Worm (Caenorhabditis elegans) whole organism, early embryonic: Measurements from ENCODE around the gene npr-42.

Experiments used
- B0310.2 ChIP-seq: sonication (generic microtip); optimal IDR thresholded peaks from 2 replicates; lab custom pipeline; 2016; ENCODE audit warnings: mild to moderate bottlenecking, missing genetic modification characterization, missing compliant biosample characterization
- F13C5.2 ChIP-seq: sonication (generic microtip); optimal IDR thresholded peaks from 2 replicates; lab custom pipeline; 2017; ENCODE audit warnings: mild to moderate bottlenecking, missing genetic modification characterization, inconsistent platforms, missing compliant biosample characterization
- aly-1 ChIP-seq: sonication (generic microtip); optimal IDR thresholded peaks from 2 replicates; lab custom pipeline; 2016; ENCODE audit warnings: missing genetic modification characterization, missing compliant biosample characterization
- ama-1 ChIP-seq: fragments of 150-350 bp; optimal IDR thresholded peaks from 2 replicates; lab custom pipeline; 2014
- ceh-13 ChIP-seq: fragments of 200-800 bp; sonication (Bioruptor generic); optimal IDR thresholded peaks from 2 replicates; lab custom pipeline; 2018; ENCODE audit warnings: mild to moderate bottlenecking, missing genetic modification characterization, missing compliant biosample characterization
- ceh-36 ChIP-seq: sonication (generic microtip); optimal IDR thresholded peaks from 2 replicates; lab custom pipeline; 2016; ENCODE audit warnings: missing genetic modification characterization, inconsistent platforms, missing compliant biosample characterization
- ets-7 ChIP-seq: sonication (generic microtip); optimal IDR thresholded peaks from 2 replicates; lab custom pipeline; 2016; ENCODE audit warnings: missing genotype, missing genetic modification characterization, missing compliant biosample characterization
- flt-1 ChIP-seq: fragments of 200-800 bp; sonication (Bioruptor generic); IDR thresholded peaks from 2 replicates; pipeline ENCODE4 v1.3.6; 2022; ENCODE audit warnings: missing genetic modification characterization, missing compliant biosample characterization
- hmbx-1 ChIP-seq: sonication (generic microtip); optimal IDR thresholded peaks from 2 replicates; lab custom pipeline; 2016; ENCODE audit warnings: mild to moderate bottlenecking, missing genetic modification characterization, missing compliant biosample characterization
- hmg-4 ChIP-seq: fragments of 200-800 bp; sonication (Bioruptor generic); optimal IDR thresholded peaks from 2 replicates; lab custom pipeline; 2018; ENCODE audit warnings: mild to moderate bottlenecking, missing genetic modification characterization, missing compliant biosample characterization
- hnd-1 ChIP-seq: sonication (generic microtip); optimal IDR thresholded peaks from 2 replicates; lab custom pipeline; 2016; ENCODE audit warnings: missing genetic modification characterization, missing compliant biosample characterization
- pes-1 ChIP-seq: fragments of 200-800 bp; sonication (Bioruptor generic); IDR thresholded peaks from 2 replicates; pipeline ENCODE4 v1.3.6; 2022; ENCODE audit warnings: missing genetic modification reagents, missing genetic modification characterization, missing compliant biosample characterization
- scrt-1 ChIP-seq: fragments of 200-800 bp; sonication (Bioruptor generic); IDR thresholded peaks from 2 replicates; pipeline ENCODE4 v1.3.6; 2022; ENCODE audit warnings: missing genetic modification characterization, missing compliant biosample characterization
- sea-1 ChIP-seq: fragments of 200-800 bp; sonication (Bioruptor generic); conservative IDR thresholded peaks from 2 replicates; pipeline ENCODE4 v1.3.6; 2022; ENCODE audit warnings: missing genetic modification characterization, missing compliant biosample characterization
- tbx-11 ChIP-seq: fragments of 200-800 bp; sonication (Bioruptor generic); IDR thresholded peaks from 2 replicates; pipeline ENCODE4 v1.3.6; 2022; ENCODE audit warnings: missing genetic modification characterization, missing compliant biosample characterization
- tbx-37 ChIP-seq: fragments of 200-800 bp; sonication (Bioruptor generic); conservative IDR thresholded peaks from 2 replicates; pipeline ENCODE4 v1.3.6; 2022; ENCODE audit warnings: missing genetic modification reagents, missing genetic modification characterization, missing compliant biosample characterization
- tra-4 ChIP-seq: sonication (generic microtip); optimal IDR thresholded peaks from 2 replicates; lab custom pipeline; 2017; ENCODE audit warnings: missing genetic modification characterization, missing compliant biosample characterization

Gene npr-42

ce11 chrII:4275637-4276252, at the start of gene npr-42:
npr-42 (plus strand) TSS chrII:4276202.
- TF ChIP-seq ceh-36 (tag; lab: Kevin White, UChicago) (no peak), tra-4 (tag; lab: Kevin White, UChicago) (no peak), F13C5.2 (tag; lab: Kevin White, UChicago) (no peak), aly-1 (no peak), hmbx-1 (tag; lab: Kevin White, UChicago) (no peak), ets-7 (tag; lab: Kevin White, UChicago) (no peak), B0310.2 (tag; lab: Kevin White, UChicago) (no peak), hnd-1 (tag; lab: Kevin White, UChicago) (no peak), flt-1 (no peak), pes-1 (GFP tag; lab: Robert Waterston, UW) (no peak), ceh-13 (GFP tag; lab: Kevin White, UChicago) (no peak), sea-1 (GFP tag; lab: Robert Waterston, UW) (no peak), tbx-11 (GFP tag; lab: Robert Waterston, UW) (no peak), scrt-1 (GFP tag; lab: Robert Waterston, UW) (no peak), tbx-37 (no peak), ama-1 (lab: Kevin White, UChicago) (no peak), hmg-4 (GFP tag; lab: Kevin White, UChicago) (no peak)

- TF ChIP-seq aly-1 (no peak), ama-1 (lab: Kevin White, UChicago) (no peak)
Observed at ce11 chrII:4226598-4227096, 49.4 kb upstream of the npr-42 start, which contains the start of gene C16A11.4. C16A11.4 (plus strand) TSS chrII:4227046.

ce11 chrII:4228112-4228770, 47.8 kb upstream of the npr-42 start:
- TF ChIP-seq tra-4 (tag; lab: Kevin White, UChicago) (no peak), ama-1 (lab: Kevin White, UChicago) (no peak), hmg-4 (GFP tag; lab: Kevin White, UChicago) (no peak), tbx-37 (no peak), ceh-36 (tag; lab: Kevin White, UChicago) (no peak)

- TF ChIP-seq pes-1 (GFP tag; lab: Robert Waterston, UW) (no peak), F13C5.2 (tag; lab: Kevin White, UChicago) (no peak), tbx-11 (GFP tag; lab: Robert Waterston, UW) (no peak), tra-4 (tag; lab: Kevin White, UChicago) (no peak), ets-7 (tag; lab: Kevin White, UChicago) (no peak), aly-1 (no peak), ama-1 (lab: Kevin White, UChicago) (no peak), hnd-1 (tag; lab: Kevin White, UChicago) (no peak), hmg-4 (GFP tag; lab: Kevin White, UChicago) (no peak), ceh-36 (tag; lab: Kevin White, UChicago) (no peak), sea-1 (GFP tag; lab: Robert Waterston, UW) (no peak), tbx-37 (no peak), hmbx-1 (tag; lab: Kevin White, UChicago) (no peak), scrt-1 (GFP tag; lab: Robert Waterston, UW) (no peak), flt-1 (no peak), B0310.2 (tag; lab: Kevin White, UChicago) (no peak), ceh-13 (GFP tag; lab: Kevin White, UChicago) (no peak)
Observed at ce11 chrII:4229106-4229708, 46.8 kb upstream of the npr-42 start, which contains the start of gene C16A11.3. C16A11.3 (plus strand) TSS chrII:4229545.

- no peak for TF ChIP-seq hnd-1 (tag; lab: Kevin White, UChicago)
- no peak for TF ChIP-seq flt-1
- TF ChIP-seq ama-1 (lab: Kevin White, UChicago), result no peak
Observed at ce11 chrII:4230816-4231435, 45.1 kb upstream of the npr-42 start, which contains the start of gene C16A11.10. C16A11.10 (plus strand) TSS chrII:4231385.

ce11 chrII:4235959-4236358, 40.0 kb upstream of the npr-42 start, which contains the start of gene fbxc-43:
fbxc-43 (minus strand) TSS chrII:4235996.
- no peak for TF ChIP-seq hmg-4 (GFP tag; lab: Kevin White, UChicago)
- no peak for TF ChIP-seq flt-1
- TF ChIP-seq tbx-37, result no peak
- no peak for TF ChIP-seq F13C5.2 (tag; lab: Kevin White, UChicago)
- no peak for TF ChIP-seq ets-7 (tag; lab: Kevin White, UChicago)
- no peak for TF ChIP-seq tbx-11 (GFP tag; lab: Robert Waterston, UW)
- TF ChIP-seq B0310.2 (tag; lab: Kevin White, UChicago), result no peak
- TF ChIP-seq ama-1 (lab: Kevin White, UChicago), result no peak
- TF ChIP-seq pes-1 (GFP tag; lab: Robert Waterston, UW), result no peak
- TF ChIP-seq scrt-1 (GFP tag; lab: Robert Waterston, UW), result no peak
- TF ChIP-seq ceh-13 (GFP tag; lab: Kevin White, UChicago), result no peak
- no peak for TF ChIP-seq sea-1 (GFP tag; lab: Robert Waterston, UW)
- no peak for TF ChIP-seq hnd-1 (tag; lab: Kevin White, UChicago)
- no peak for TF ChIP-seq ceh-36 (tag; lab: Kevin White, UChicago)
- no peak for TF ChIP-seq tra-4 (tag; lab: Kevin White, UChicago)
- TF ChIP-seq aly-1, result no peak
- no peak for TF ChIP-seq hmbx-1 (tag; lab: Kevin White, UChicago)
